Worm (Caenorhabditis elegans) whole organism, L2 larva: ENCODE results near the gene skr-4.

Experiments
- C34F6.9 ChIP-seq: fragments of 150-350 bp; optimal IDR thresholded peaks from 2 replicates; lab custom pipeline; 2014; ENCODE audit warnings: missing biosample characterization, missing genetic modification characterization
- F13H6.1 ChIP-seq: sonication (generic microtip); optimal IDR thresholded peaks from 2 replicates; lab custom pipeline; 2016; ENCODE audit warnings: missing genetic modification characterization, missing compliant biosample characterization
- R02D3.7 ChIP-seq: fragments of 150-350 bp; optimal IDR thresholded peaks from 2 replicates; lab custom pipeline; 2014; ENCODE audit warnings: missing biosample characterization, missing genetic modification characterization
- Y55F3AM.14 ChIP-seq: fragments of 200-800 bp; sonication (Bioruptor generic); optimal IDR thresholded peaks from 2 replicates; lab custom pipeline; 2018; ENCODE audit warnings: mild to moderate bottlenecking, missing genetic modification characterization, missing compliant biosample characterization
- ZK546.5 ChIP-seq: sonication (generic microtip); optimal IDR thresholded peaks from 2 replicates; lab custom pipeline; 2017; ENCODE audit warnings: missing biosample characterization, missing genetic modification characterization
- ceh-16 ChIP-seq: fragments of 150-350 bp; optimal IDR thresholded peaks from 2 replicates; lab custom pipeline; 2014; ENCODE audit warnings: missing biosample characterization, missing genetic modification characterization
- ceh-82 ChIP-seq: fragments of 150-350 bp; optimal IDR thresholded peaks from 2 replicates; lab custom pipeline; 2014; ENCODE audit warnings: missing biosample characterization, missing genetic modification characterization
- dmd-4 ChIP-seq: sonication (generic microtip); optimal IDR thresholded peaks from 2 replicates; lab custom pipeline; 2017; ENCODE audit warnings: missing biosample characterization, missing genetic modification characterization
- elt-1 ChIP-seq: fragments of 150-350 bp; optimal IDR thresholded peaks from 2 replicates; lab custom pipeline; 2014; ENCODE audit warnings: missing biosample characterization, missing genetic modification characterization
- elt-3 ChIP-seq: sonication (generic microtip); optimal IDR thresholded peaks from 2 replicates; lab custom pipeline; 2017; ENCODE audit warnings: missing biosample characterization, missing genetic modification characterization
- fos-1 ChIP-seq: fragments of 150-350 bp; optimal IDR thresholded peaks from 2 replicates; lab custom pipeline; 2014; ENCODE audit warnings: missing biosample characterization, missing genetic modification characterization
- gmeb-1 ChIP-seq: fragments of 150-350 bp; optimal IDR thresholded peaks from 2 replicates; lab custom pipeline; 2014; ENCODE audit warnings: missing biosample characterization, missing genetic modification characterization
- lin-11 ChIP-seq: fragments of 150-350 bp; sonication (generic microtip); optimal IDR thresholded peaks from 2 replicates; lab custom pipeline; 2014; ENCODE audit warnings: missing biosample characterization, missing genetic modification characterization, inconsistent platforms, mixed read lengths
- lin-13 ChIP-seq: fragments of 150-350 bp; optimal IDR thresholded peaks from 2 replicates; lab custom pipeline; 2014; ENCODE audit warnings: missing biosample characterization, missing genetic modification reagents, missing genetic modification characterization
- mab-5 ChIP-seq: fragments of 150-350 bp; optimal IDR thresholded peaks from 2 replicates; lab custom pipeline; 2014; ENCODE audit warnings: missing biosample characterization, missing genetic modification characterization
- nhr-10 ChIP-seq: sonication (generic microtip); optimal IDR thresholded peaks from 2 replicates; lab custom pipeline; 2017; ENCODE audit warnings: missing biosample characterization, missing genetic modification characterization
- nhr-129 ChIP-seq: fragments of 150-350 bp; optimal IDR thresholded peaks from 2 replicates; lab custom pipeline; 2014; ENCODE audit warnings: missing biosample characterization, missing genetic modification characterization
- nhr-21 ChIP-seq: fragments of 150-350 bp; optimal IDR thresholded peaks from 2 replicates; lab custom pipeline; 2014; ENCODE audit warnings: missing biosample characterization, missing genetic modification characterization
- nhr-237 ChIP-seq: fragments of 150-350 bp; optimal IDR thresholded peaks from 2 replicates; lab custom pipeline; 2014; ENCODE audit warnings: missing biosample characterization, missing genetic modification characterization
- nhr-25 ChIP-seq: fragments of 150-350 bp; sonication (generic microtip); optimal IDR thresholded peaks from 3 replicates; lab custom pipeline; 2014; ENCODE audit warnings: missing biosample characterization, missing genetic modification characterization
- nhr-6 ChIP-seq: fragments of 150-350 bp; optimal IDR thresholded peaks from 2 replicates; lab custom pipeline; 2014; ENCODE audit warnings: missing biosample characterization, missing genetic modification characterization
- nhr-77 ChIP-seq: fragments of 150-350 bp; optimal IDR thresholded peaks from 2 replicates; lab custom pipeline; 2014; ENCODE audit warnings: missing biosample characterization, missing genetic modification characterization
- sem-4 ChIP-seq: fragments of 150-350 bp; optimal IDR thresholded peaks from 2 replicates; lab custom pipeline; 2014; ENCODE audit warnings: missing biosample characterization, missing genetic modification reagents, missing genetic modification characterization
- skn-1 ChIP-seq: sonication (generic microtip); optimal IDR thresholded peaks from 2 replicates; lab custom pipeline; 2017; ENCODE audit warnings: missing biosample characterization, missing genetic modification characterization
- sma-3 ChIP-seq: sonication (generic microtip); optimal IDR thresholded peaks from 2 replicates; lab custom pipeline; 2016; ENCODE audit warnings: missing genetic modification reagents, missing genetic modification characterization, missing compliant biosample characterization
- sma-9 ChIP-seq, 2 experiments: fragments of 150-350 bp in 1 of 2; sonication (generic microtip) in 1 of 2; optimal IDR thresholded peaks; 2 replicates each; lab custom pipeline; 2014 to 2016; ENCODE audit warnings: missing genetic modification characterization in 2 of 2, mild to moderate bottlenecking in 1 of 2, missing biosample characterization in 1 of 2, missing compliant biosample characterization in 1 of 2, missing genetic modification reagents in 1 of 2, moderate library complexity in 1 of 2
- snpc-4 ChIP-seq: fragments of 150-350 bp; optimal IDR thresholded peaks from 2 replicates; lab custom pipeline; 2014; ENCODE audit warnings: missing biosample characterization, missing genetic modification characterization
- unc-39 ChIP-seq: fragments of 150-350 bp; optimal IDR thresholded peaks from 2 replicates; lab custom pipeline; 2014; ENCODE audit warnings: missing biosample characterization, missing genetic modification characterization
- unc-55 ChIP-seq: fragments of 150-350 bp; sonication (generic microtip); optimal IDR thresholded peaks from 3 replicates; lab custom pipeline; 2014; ENCODE audit warnings: missing biosample characterization, missing genetic modification reagents, missing genetic modification characterization
- ztf-1 ChIP-seq: fragments of 200-800 bp; sonication (Bioruptor generic); conservative IDR thresholded peaks from 2 replicates; pipeline ENCODE4 v1.3.6; 2022; ENCODE audit warnings: missing genetic modification characterization, missing compliant biosample characterization
- ztf-11 ChIP-seq: sonication (generic microtip); optimal IDR thresholded peaks from 2 replicates; lab custom pipeline; 2017; ENCODE audit warnings: missing biosample characterization, missing genetic modification characterization
- ztf-4 ChIP-seq: fragments of 150-350 bp; optimal IDR thresholded peaks from 2 replicates; lab custom pipeline; 2014; ENCODE audit warnings: missing biosample characterization, missing genetic modification characterization

skr-4 gene

ce11 chrV:19961971-19962370 is 37.9 kb downstream of the skr-4 start:
- no peak for TF ChIP-seq ztf-11
- TF ChIP-seq fos-1 (tag; lab: Kevin White, UChicago), result no peak
- no peak for TF ChIP-seq ceh-16 (tag; lab: Kevin White, UChicago)
- TF ChIP-seq nhr-77 (tag; lab: Kevin White, UChicago), result no peak
- TF ChIP-seq ztf-4 (tag; lab: Kevin White, UChicago), result no peak
- TF ChIP-seq nhr-6 (tag; lab: Kevin White, UChicago), result no peak
- TF ChIP-seq lin-13 (GFP tag; lab: Kevin White, UChicago), result no peak
- no peak for TF ChIP-seq dmd-4 (tag; lab: Kevin White, UChicago)
- no peak for TF ChIP-seq nhr-237
- TF ChIP-seq elt-3 (tag; lab: Kevin White, UChicago), result no peak
- TF ChIP-seq elt-1 (tag; lab: Kevin White, UChicago), result no peak
- no peak for TF ChIP-seq sem-4 (tag; lab: Kevin White, UChicago)
- no peak for TF ChIP-seq C34F6.9 (tag; lab: Kevin White, UChicago)
- no peak for TF ChIP-seq mab-5 (tag; lab: Kevin White, UChicago)
- no peak for TF ChIP-seq ZK546.5 (tag; lab: Kevin White, UChicago)
- no peak for TF ChIP-seq F13H6.1

DNA sequence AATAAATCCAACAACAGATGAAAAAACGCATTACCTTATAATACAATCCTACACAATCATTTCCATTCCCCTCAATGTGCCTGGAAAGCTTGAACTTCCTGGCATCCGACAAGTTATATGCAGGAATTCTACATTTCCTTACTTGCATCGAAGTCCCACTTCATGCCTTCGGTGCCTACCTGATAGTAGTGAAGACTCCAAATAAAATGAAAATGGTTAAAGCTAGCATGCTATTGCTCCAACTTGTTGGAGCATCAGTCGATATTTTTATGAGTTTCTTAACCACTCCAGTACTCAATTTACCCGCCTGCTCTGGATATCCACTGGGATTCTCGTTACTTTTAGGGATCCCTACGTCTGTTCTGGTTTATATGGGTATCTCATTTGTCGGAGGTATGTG is 41.6 kb downstream of the skr-4 start, which contains the start of gene srh-171:
srh-171 (plus strand) TSS at position 75 of the 400 bp plus-strand sequence.
- TF ChIP-seq C34F6.9 (tag; lab: Kevin White, UChicago) (no peak), ZK546.5 (tag; lab: Kevin White, UChicago) (no peak), sem-4 (tag; lab: Kevin White, UChicago) (no peak), unc-55 (GFP tag; lab: Kevin White, UChicago) (no peak), nhr-25 (tag; lab: Kevin White, UChicago) (no peak), sma-9 (GFP tag; optimal IDR thresholded peaks at IDR 0.05; lab: Kevin White, UChicago) (no peak), sma-9 (tag; optimal IDR thresholded peaks at IDR 0.05; lab: Kevin White, UChicago) (no peak), Y55F3AM.14 (GFP tag; lab: Kevin White, UChicago) (no peak), dmd-4 (tag; lab: Kevin White, UChicago) (no peak), unc-39 (tag; lab: Kevin White, UChicago) (no peak), snpc-4 (tag; lab: Kevin White, UChicago) (no peak)

DNA sequence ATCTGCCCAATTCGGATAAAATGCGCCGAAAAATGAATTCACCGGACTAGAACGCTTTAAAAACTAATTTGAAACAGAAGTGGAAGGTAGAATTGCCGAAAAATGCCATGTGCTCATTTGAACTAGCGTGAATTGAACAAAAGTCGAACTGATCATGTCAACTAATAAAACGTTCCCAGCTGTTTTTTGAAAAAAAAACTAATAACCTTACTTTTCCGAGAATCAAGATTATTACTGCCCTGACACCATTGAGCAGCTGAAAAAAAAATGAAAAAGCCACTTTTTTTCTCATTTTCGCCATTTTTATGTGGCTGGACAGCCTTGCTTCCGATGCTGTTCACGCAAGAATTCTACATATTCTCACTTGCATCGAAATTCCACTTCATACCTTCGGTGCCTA is 49.0 kb downstream of the skr-4 start, which contains the start of gene srh-173:
srh-173 (plus strand) TSS at position 301 of the 400 bp plus-strand sequence.
- TF ChIP-seq Y55F3AM.14 (GFP tag; lab: Kevin White, UChicago), result no peak
- no peak for TF ChIP-seq nhr-21 (tag; lab: Kevin White, UChicago)
- TF ChIP-seq R02D3.7 (tag; lab: Kevin White, UChicago), result no peak
- no peak for TF ChIP-seq skn-1
- TF ChIP-seq nhr-25 (tag; lab: Kevin White, UChicago), result no peak
- TF ChIP-seq lin-11 (tag; lab: Kevin White, UChicago), result no peak
- no peak for TF ChIP-seq gmeb-1 (tag; lab: Kevin White, UChicago)
- TF ChIP-seq ceh-82 (tag; lab: Kevin White, UChicago), result no peak
- TF ChIP-seq nhr-129 (tag; lab: Kevin White, UChicago), result no peak
- TF ChIP-seq nhr-77 (tag; lab: Kevin White, UChicago), result no peak
- no peak for TF ChIP-seq unc-55 (GFP tag; lab: Kevin White, UChicago)
- no peak for TF ChIP-seq sma-3
- no peak for TF ChIP-seq nhr-10
- TF ChIP-seq ztf-1 (GFP tag; lab: Robert Waterston, UW), result no peak
- no peak for TF ChIP-seq ZK546.5 (tag; lab: Kevin White, UChicago)
